Worm (Caenorhabditis elegans) whole organism, L2 larva: ENCODE measurements around the gene F54D8.6.

Experiments
- F13H6.1 ChIP-seq: sonication (generic microtip); optimal IDR thresholded peaks from 2 replicates; lab custom pipeline; 2016; ENCODE audit warnings: missing genetic modification characterization, missing compliant biosample characterization
- R02D3.7 ChIP-seq: fragments of 150-350 bp; optimal IDR thresholded peaks from 2 replicates; lab custom pipeline; 2014; ENCODE audit warnings: missing biosample characterization, missing genetic modification characterization
- ZK546.5 ChIP-seq: sonication (generic microtip); optimal IDR thresholded peaks from 2 replicates; lab custom pipeline; 2017; ENCODE audit warnings: missing biosample characterization, missing genetic modification characterization
- aly-2 ChIP-seq: fragments of 150-350 bp; optimal IDR thresholded peaks from 2 replicates; lab custom pipeline; 2014; ENCODE audit warnings: missing biosample characterization, missing genetic modification characterization
- ceh-16 ChIP-seq: fragments of 150-350 bp; optimal IDR thresholded peaks from 2 replicates; lab custom pipeline; 2014; ENCODE audit warnings: missing biosample characterization, missing genetic modification characterization
- crh-2 ChIP-seq: sonication (generic microtip); optimal IDR thresholded peaks from 2 replicates; lab custom pipeline; 2017; ENCODE audit warnings: missing biosample characterization, missing genetic modification characterization
- dmd-4 ChIP-seq: sonication (generic microtip); optimal IDR thresholded peaks from 2 replicates; lab custom pipeline; 2017; ENCODE audit warnings: missing biosample characterization, missing genetic modification characterization
- egl-27 ChIP-seq: sonication (generic microtip); optimal IDR thresholded peaks from 3 replicates; lab custom pipeline; 2017; ENCODE audit warnings: missing biosample characterization, missing genetic modification reagents, missing genetic modification characterization
- elt-3 ChIP-seq: sonication (generic microtip); optimal IDR thresholded peaks from 2 replicates; lab custom pipeline; 2017; ENCODE audit warnings: missing biosample characterization, missing genetic modification characterization
- fos-1 ChIP-seq: fragments of 150-350 bp; optimal IDR thresholded peaks from 2 replicates; lab custom pipeline; 2014; ENCODE audit warnings: missing biosample characterization, missing genetic modification characterization
- gmeb-1 ChIP-seq: fragments of 150-350 bp; optimal IDR thresholded peaks from 2 replicates; lab custom pipeline; 2014; ENCODE audit warnings: missing biosample characterization, missing genetic modification characterization
- lin-11 ChIP-seq: fragments of 150-350 bp; sonication (generic microtip); optimal IDR thresholded peaks from 2 replicates; lab custom pipeline; 2014; ENCODE audit warnings: missing biosample characterization, missing genetic modification characterization, inconsistent platforms, mixed read lengths
- lin-13 ChIP-seq: fragments of 150-350 bp; optimal IDR thresholded peaks from 2 replicates; lab custom pipeline; 2014; ENCODE audit warnings: missing biosample characterization, missing genetic modification reagents, missing genetic modification characterization
- mab-5 ChIP-seq: fragments of 150-350 bp; optimal IDR thresholded peaks from 2 replicates; lab custom pipeline; 2014; ENCODE audit warnings: missing biosample characterization, missing genetic modification characterization
- mdl-1 ChIP-seq, 2 experiments: fragments of 150-350 bp in 1 of 2; sonication (generic microtip) in 1 of 2; optimal IDR thresholded peaks; 2 replicates each; lab custom pipeline; 2017; ENCODE audit warnings: missing biosample characterization in 2 of 2, missing genetic modification characterization in 2 of 2
- nhr-10 ChIP-seq: sonication (generic microtip); optimal IDR thresholded peaks from 2 replicates; lab custom pipeline; 2017; ENCODE audit warnings: missing biosample characterization, missing genetic modification characterization
- nhr-11 ChIP-seq: fragments of 150-350 bp; optimal IDR thresholded peaks from 2 replicates; lab custom pipeline; 2014; ENCODE audit warnings: missing biosample characterization, missing genetic modification characterization
- nhr-129 ChIP-seq: fragments of 150-350 bp; optimal IDR thresholded peaks from 2 replicates; lab custom pipeline; 2014; ENCODE audit warnings: missing biosample characterization, missing genetic modification characterization
- nhr-21 ChIP-seq: fragments of 150-350 bp; optimal IDR thresholded peaks from 2 replicates; lab custom pipeline; 2014; ENCODE audit warnings: missing biosample characterization, missing genetic modification characterization
- nhr-237 ChIP-seq: fragments of 150-350 bp; optimal IDR thresholded peaks from 2 replicates; lab custom pipeline; 2014; ENCODE audit warnings: missing biosample characterization, missing genetic modification characterization
- nhr-25 ChIP-seq: fragments of 150-350 bp; sonication (generic microtip); optimal IDR thresholded peaks from 3 replicates; lab custom pipeline; 2014; ENCODE audit warnings: missing biosample characterization, missing genetic modification characterization
- nhr-77 ChIP-seq: fragments of 150-350 bp; optimal IDR thresholded peaks from 2 replicates; lab custom pipeline; 2014; ENCODE audit warnings: missing biosample characterization, missing genetic modification characterization
- skn-1 ChIP-seq: sonication (generic microtip); optimal IDR thresholded peaks from 2 replicates; lab custom pipeline; 2017; ENCODE audit warnings: missing biosample characterization, missing genetic modification characterization
- sma-3 ChIP-seq: sonication (generic microtip); optimal IDR thresholded peaks from 2 replicates; lab custom pipeline; 2016; ENCODE audit warnings: missing genetic modification reagents, missing genetic modification characterization, missing compliant biosample characterization
- sma-9 ChIP-seq, 2 experiments: fragments of 150-350 bp in 1 of 2; sonication (generic microtip) in 1 of 2; optimal IDR thresholded peaks; 2 replicates each; lab custom pipeline; 2014 to 2016; ENCODE audit warnings: missing genetic modification characterization in 2 of 2, mild to moderate bottlenecking in 1 of 2, missing biosample characterization in 1 of 2, missing compliant biosample characterization in 1 of 2, missing genetic modification reagents in 1 of 2, moderate library complexity in 1 of 2
- unc-39 ChIP-seq: fragments of 150-350 bp; optimal IDR thresholded peaks from 2 replicates; lab custom pipeline; 2014; ENCODE audit warnings: missing biosample characterization, missing genetic modification characterization
- unc-55 ChIP-seq: fragments of 150-350 bp; sonication (generic microtip); optimal IDR thresholded peaks from 3 replicates; lab custom pipeline; 2014; ENCODE audit warnings: missing biosample characterization, missing genetic modification reagents, missing genetic modification characterization
- unc-62 ChIP-seq: fragments of 150-350 bp; optimal IDR thresholded peaks from 2 replicates; lab custom pipeline; 2014; ENCODE audit warnings: missing biosample characterization, missing genetic modification reagents, missing genetic modification characterization
- zag-1 ChIP-seq: fragments of 150-350 bp; optimal IDR thresholded peaks from 2 replicates; lab custom pipeline; 2014; ENCODE audit warnings: missing biosample characterization, missing genetic modification characterization
- ztf-11 ChIP-seq: sonication (generic microtip); optimal IDR thresholded peaks from 2 replicates; lab custom pipeline; 2017; ENCODE audit warnings: missing biosample characterization, missing genetic modification characterization
- ztf-4 ChIP-seq: fragments of 150-350 bp; optimal IDR thresholded peaks from 2 replicates; lab custom pipeline; 2014; ENCODE audit warnings: missing biosample characterization, missing genetic modification characterization

F54D8.6 gene

ce11 chrIII:5143520-5143919 is 40.7 kb downstream of the F54D8.6 start:
- no peak for TF ChIP-seq lin-11
- TF ChIP-seq elt-3 (tag; lab: Kevin White, UChicago) = no peak
- no peak for TF ChIP-seq nhr-21 (tag; lab: Kevin White, UChicago)

- peak; percentile 34 for TF ChIP-seq nhr-129 (tag; lab: Kevin White, UChicago)
- TF ChIP-seq sma-9 (GFP tag; optimal IDR thresholded peaks at IDR 0.05; lab: Kevin White, UChicago) = peak; percentile 0
- TF ChIP-seq sma-9 (tag; optimal IDR thresholded peaks at IDR 0.05; lab: Kevin White, UChicago) = no peak
- TF ChIP-seq fos-1 (tag; lab: Kevin White, UChicago) = no peak
Measured at ce11 chrIII:5144169-5144568, 41.4 kb downstream of the F54D8.6 start.

ce11 chrIII:5145874-5146273 is 43.1 kb downstream of the F54D8.6 start:
- TF ChIP-seq fos-1 (tag; lab: Kevin White, UChicago) (peak; percentile 51), R02D3.7 (tag; lab: Kevin White, UChicago) (no peak)

ce11 chrIII:5146749-5147148 is 44.0 kb downstream of the F54D8.6 start:
- TF ChIP-seq gmeb-1 (tag; lab: Kevin White, UChicago) (no peak), F13H6.1 (tag; lab: Kevin White, UChicago) (no peak), ztf-4 (tag; lab: Kevin White, UChicago) (no peak), nhr-129 (tag; lab: Kevin White, UChicago) (no peak), fos-1 (tag; lab: Kevin White, UChicago) (peak; percentile 52), crh-2 (tag; lab: Kevin White, UChicago) (peak; percentile 5), elt-3 (tag; lab: Kevin White, UChicago) (no peak), nhr-25 (tag; lab: Kevin White, UChicago) (no peak)
- TF ChIP-seq, all 48 proteins: peak for 2

- TF ChIP-seq sma-3 (GFP tag; lab: Kevin White, UChicago) (no peak), nhr-237 (tag; lab: Kevin White, UChicago) (no peak), nhr-129 (tag; lab: Kevin White, UChicago) (no peak), nhr-11 (tag; lab: Kevin White, UChicago) (no peak), unc-55 (no peak), nhr-21 (tag; lab: Kevin White, UChicago) (no peak), lin-11 (no peak), ZK546.5 (tag; lab: Kevin White, UChicago) (no peak), mdl-1 (tag; optimal IDR thresholded peaks at IDR 0.05; lab: Kevin White, UChicago) (no peak), mab-5 (no peak)
Measured at ce11 chrIII:5147445-5147844, 44.7 kb downstream of the F54D8.6 start.

- no peak for TF ChIP-seq R02D3.7 (tag; lab: Kevin White, UChicago)
- no peak for TF ChIP-seq lin-13 (GFP tag; lab: Kevin White, UChicago)
- no peak for TF ChIP-seq nhr-129 (tag; lab: Kevin White, UChicago)
Measured at ce11 chrIII:5149478-5149877, 46.7 kb downstream of the F54D8.6 start, which contains the start of gene Y54H5A.2. Y54H5A.2 (minus strand) TSS chrIII:5149578.

- TF ChIP-seq nhr-10 (tag; lab: Kevin White, UChicago) (no peak), aly-2 (tag; lab: Kevin White, UChicago) (no peak)
Measured at ce11 chrIII:5150012-5150411, 47.2 kb downstream of the F54D8.6 start.

- TF ChIP-seq zag-1 (tag; lab: Kevin White, UChicago) = no peak
- TF ChIP-seq nhr-25 (tag; lab: Kevin White, UChicago) = no peak
- TF ChIP-seq egl-27 (tag; lab: Kevin White, UChicago) = no peak
- no peak for TF ChIP-seq nhr-77 (tag; lab: Kevin White, UChicago)
- TF ChIP-seq ztf-11 (tag; lab: Kevin White, UChicago) = no peak
- TF ChIP-seq elt-3 (tag; lab: Kevin White, UChicago) = no peak
- no peak for TF ChIP-seq ztf-4 (tag; lab: Kevin White, UChicago)
- TF ChIP-seq unc-62 (GFP tag; lab: Kevin White, UChicago) = no peak
- TF ChIP-seq dmd-4 (tag; lab: Kevin White, UChicago) = no peak
- no peak for TF ChIP-seq fos-1 (tag; lab: Kevin White, UChicago)
- TF ChIP-seq aly-2 (tag; lab: Kevin White, UChicago) = no peak
- no peak for TF ChIP-seq unc-39 (tag; lab: Kevin White, UChicago)
- TF ChIP-seq nhr-11 (tag; lab: Kevin White, UChicago) = no peak
- TF ChIP-seq ceh-16 = no peak
- TF ChIP-seq nhr-10 (tag; lab: Kevin White, UChicago) = no peak
- no peak for TF ChIP-seq skn-1 (tag; lab: Kevin White, UChicago)
Measured at ce11 chrIII:5150980-5151379, 48.2 kb downstream of the F54D8.6 start.
